Worm (Caenorhabditis elegans): ENCODE measurements around the gene puf-6.

Gene puf-6

ce11 chrII:13078848-13079428 is 35.7 kb upstream of the puf-6 start, which contains the start of gene F42G4.6:
F42G4.6 (plus strand) TSS chrII:13079378.
- TF ChIP-seq zag-1 (tag; optimal IDR thresholded peaks at IDR 0.05) = no peak
- TF ChIP-seq eor-1 (tag; optimal IDR thresholded peaks at IDR 0.05) = no peak
- no peak for TF ChIP-seq ceh-9 (tag; optimal IDR thresholded peaks at IDR 0.05)
- peak; percentile 95 for TF ChIP-seq elt-2 (tag; optimal IDR thresholded peaks at IDR 0.05)
- TF ChIP-seq pqm-1 (tag; optimal IDR thresholded peaks at IDR 0.05) = peak; percentile 83
- TF ChIP-seq pha-4 (tag; optimal IDR thresholded peaks at IDR 0.05) = peak; percentile 61
- no peak for TF ChIP-seq mml-1 (tag; optimal IDR thresholded peaks at IDR 0.05)
- no peak for TF ChIP-seq nhr-28 (tag; optimal IDR thresholded peaks at IDR 0.05)

DNA sequence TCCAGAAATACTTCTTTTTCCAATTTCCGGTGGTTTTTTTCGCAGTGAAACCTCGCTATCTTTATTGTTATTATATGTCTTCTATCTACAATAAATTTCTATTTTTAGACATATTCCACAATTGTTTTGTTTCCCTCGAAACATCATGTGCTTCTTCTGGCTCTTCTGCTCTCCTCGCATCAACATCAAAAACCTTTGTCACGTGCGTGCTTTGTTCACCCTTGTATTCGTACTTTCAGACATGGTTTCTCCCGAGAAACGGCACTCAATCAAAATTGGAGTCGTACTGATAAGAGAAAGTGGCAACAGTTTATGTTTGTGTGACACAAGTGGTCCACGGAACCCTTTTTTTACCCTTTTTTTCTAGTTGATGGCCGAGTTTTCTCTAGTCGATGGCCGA is 34.5 kb upstream of the puf-6 start:
- TF ChIP-seq elt-2 (tag; optimal IDR thresholded peaks at IDR 0.05) (peak; percentile 98), egl-5 (tag; optimal IDR thresholded peaks at IDR 0.05) (no peak), pha-4 (tag; optimal IDR thresholded peaks at IDR 0.05) (peak; percentile 65), skn-1 (tag; optimal IDR thresholded peaks at IDR 0.05) (no peak), nhr-76 (tag; optimal IDR thresholded peaks at IDR 0.05) (no peak), snpc-4 (tag; optimal IDR thresholded peaks at IDR 0.05) (no peak), pqm-1 (tag; optimal IDR thresholded peaks at IDR 0.05) (peak; percentile 97), jun-1 (tag; optimal IDR thresholded peaks at IDR 0.05) (peak; percentile 56), eor-1 (tag; optimal IDR thresholded peaks at IDR 0.05) (no peak)

- TF ChIP-seq nfya-1 (tag; optimal IDR thresholded peaks at IDR 0.05; ENCODE audit: insufficient read depth) (peak; percentile 42), pqm-1 (tag; optimal IDR thresholded peaks at IDR 0.05) (peak; percentile 6), pha-4 (tag; optimal IDR thresholded peaks at IDR 0.05) (peak; percentile 33), snpc-4 (tag; optimal IDR thresholded peaks at IDR 0.05) (no peak), elt-2 (tag; optimal IDR thresholded peaks at IDR 0.05) (peak; percentile 69)
These were observed 33.2 kb upstream of the puf-6 start for ce11 chrII:13076301-13076916.

DNA sequence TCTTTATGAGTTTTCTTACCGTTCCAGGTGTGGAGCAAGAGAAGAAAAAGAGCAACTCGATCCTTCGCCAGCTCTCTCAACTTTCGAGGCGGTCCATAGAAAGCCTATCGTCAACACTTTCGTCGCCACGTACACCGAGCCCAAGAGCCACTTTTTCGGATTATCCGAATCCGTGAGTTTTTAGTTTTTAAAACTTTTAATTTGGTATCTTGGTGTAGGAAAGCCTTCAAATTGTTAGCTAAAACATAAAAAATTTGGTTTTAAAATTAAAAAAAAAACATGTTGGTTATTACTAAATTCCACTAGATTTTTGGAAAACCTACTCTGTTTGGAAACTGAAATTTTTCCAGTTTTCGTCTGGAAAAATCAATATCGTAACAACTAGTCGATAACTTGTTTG is 30.5 kb upstream of the puf-6 start:
- TF ChIP-seq ama-1 (optimal IDR thresholded peaks at IDR 0.05) (no peak), skn-1 (tag; optimal IDR thresholded peaks at IDR 0.05) (no peak), zag-1 (tag; optimal IDR thresholded peaks at IDR 0.05) (no peak), elt-3 (tag; optimal IDR thresholded peaks at IDR 0.05) (no peak), nhr-12 (tag; optimal IDR thresholded peaks at IDR 0.05) (no peak), egl-27 (tag; optimal IDR thresholded peaks at IDR 0.05) (no peak), unc-62 (GFP tag; optimal IDR thresholded peaks at IDR 0.05) (no peak), pqm-1 (tag; optimal IDR thresholded peaks at IDR 0.05) (no peak), nhr-25 (tag; optimal IDR thresholded peaks at IDR 0.05) (no peak), ceh-16 (tag; optimal IDR thresholded peaks at IDR 0.05) (no peak), nhr-67 (tag; optimal IDR thresholded peaks at IDR 0.05) (no peak), nhr-28 (tag; optimal IDR thresholded peaks at IDR 0.05) (no peak), egl-5 (tag; optimal IDR thresholded peaks at IDR 0.05) (no peak), lin-39 (tag; optimal IDR thresholded peaks at IDR 0.05) (no peak), nhr-76 (tag; optimal IDR thresholded peaks at IDR 0.05) (no peak), nhr-43 (tag; optimal IDR thresholded peaks at IDR 0.05; ENCODE audit: poor library complexity, severe bottlenecking) (no peak)

- TF ChIP-seq pqm-1 (tag; optimal IDR thresholded peaks at IDR 0.05) = peak; percentile 81
- TF ChIP-seq fkh-10 (GFP tag; optimal IDR thresholded peaks at IDR 0.05) = no peak
- TF ChIP-seq elt-2 (tag; optimal IDR thresholded peaks at IDR 0.05) = peak; percentile 93
- no peak for TF ChIP-seq ceh-9 (tag; optimal IDR thresholded peaks at IDR 0.05)
- no peak for TF ChIP-seq nhr-11 (tag; optimal IDR thresholded peaks at IDR 0.05)
- no peak for TF ChIP-seq nhr-12 (tag; optimal IDR thresholded peaks at IDR 0.05)
- no peak for TF ChIP-seq nhr-67 (tag; optimal IDR thresholded peaks at IDR 0.05)
These were observed 29.9 kb upstream of the puf-6 start, which contains the start of gene F42G4.5 for ce11 chrII:13073102-13073501. F42G4.5 (plus strand) TSS chrII:13073480.

DNA sequence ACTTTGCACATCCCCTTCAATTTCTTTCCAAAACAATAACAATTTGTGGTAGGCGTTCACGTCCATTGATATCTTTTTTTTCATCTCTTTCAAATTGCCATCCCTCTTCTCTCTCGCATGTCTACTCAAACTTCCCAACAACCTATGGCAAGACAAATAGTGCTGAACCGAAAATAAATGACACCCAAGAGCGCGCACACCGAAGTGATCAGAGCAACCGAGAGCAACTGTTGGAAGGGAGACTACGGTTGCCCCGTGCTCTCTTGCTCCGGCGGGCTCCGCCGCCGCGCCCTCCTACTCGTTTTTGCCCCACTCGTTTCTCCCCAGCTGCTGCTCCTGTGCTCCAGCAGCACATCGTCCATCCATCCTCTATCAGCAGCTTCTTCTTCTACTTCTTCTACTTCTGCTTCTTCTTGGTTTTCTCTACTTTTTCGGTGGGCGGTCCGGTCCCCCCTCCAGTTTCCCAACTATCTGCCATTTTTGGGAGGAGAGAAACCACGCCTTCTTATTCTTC is 23.6 kb upstream of the puf-6 start:
- TF ChIP-seq elt-1 (tag; optimal IDR thresholded peaks at IDR 0.05) (peak; percentile 47), egl-5 (tag; optimal IDR thresholded peaks at IDR 0.05) (peak; percentile 6), nhr-237 (tag; optimal IDR thresholded peaks at IDR 0.05) (no peak), lin-39 (tag; optimal IDR thresholded peaks at IDR 0.05) (peak; percentile 84), mdl-1 (tag; optimal IDR thresholded peaks at IDR 0.05) (no peak), nhr-12 (tag; optimal IDR thresholded peaks at IDR 0.05) (no peak), lin-15B (tag; optimal IDR thresholded peaks at IDR 0.05) (no peak)
